Worm (Caenorhabditis elegans) whole organism, L2 larva: ENCODE results near the gene C46F2.1.

ENCODE experiments used
- C34F6.9 ChIP-seq: fragments of 150-350 bp; optimal IDR thresholded peaks from 2 replicates; lab custom pipeline; 2014; ENCODE audit warnings: missing biosample characterization, missing genetic modification characterization
- F13H6.1 ChIP-seq: sonication (generic microtip); optimal IDR thresholded peaks from 2 replicates; lab custom pipeline; 2016; ENCODE audit warnings: missing genetic modification characterization, missing compliant biosample characterization
- R02D3.7 ChIP-seq: fragments of 150-350 bp; optimal IDR thresholded peaks from 2 replicates; lab custom pipeline; 2014; ENCODE audit warnings: missing biosample characterization, missing genetic modification characterization
- Y55F3AM.14 ChIP-seq: fragments of 200-800 bp; sonication (Bioruptor generic); optimal IDR thresholded peaks from 2 replicates; lab custom pipeline; 2018; ENCODE audit warnings: mild to moderate bottlenecking, missing genetic modification characterization, missing compliant biosample characterization
- ZK546.5 ChIP-seq: sonication (generic microtip); optimal IDR thresholded peaks from 2 replicates; lab custom pipeline; 2017; ENCODE audit warnings: missing biosample characterization, missing genetic modification characterization
- alr-1 ChIP-seq: fragments of 150-350 bp; optimal IDR thresholded peaks from 2 replicates; lab custom pipeline; 2014; ENCODE audit warnings: missing biosample characterization, missing genetic modification characterization
- aly-2 ChIP-seq: fragments of 150-350 bp; optimal IDR thresholded peaks from 2 replicates; lab custom pipeline; 2014; ENCODE audit warnings: missing biosample characterization, missing genetic modification characterization
- ama-1 ChIP-seq: fragments of 150-350 bp; optimal IDR thresholded peaks from 2 replicates; lab custom pipeline; 2018; ENCODE audit warnings: inconsistent platforms
- blmp-1 ChIP-seq: sonication (generic microtip); optimal IDR thresholded peaks from 2 replicates; lab custom pipeline; 2017; ENCODE audit warnings: missing genetic modification characterization, mild to moderate bottlenecking, missing compliant biosample characterization, antibody characterized with exemption, moderate library complexity; ENCODE audit not compliant: insufficient read depth
- ceh-16 ChIP-seq: fragments of 150-350 bp; optimal IDR thresholded peaks from 2 replicates; lab custom pipeline; 2014; ENCODE audit warnings: missing biosample characterization, missing genetic modification characterization
- ceh-82 ChIP-seq: fragments of 150-350 bp; optimal IDR thresholded peaks from 2 replicates; lab custom pipeline; 2014; ENCODE audit warnings: missing biosample characterization, missing genetic modification characterization
- crh-2 ChIP-seq: sonication (generic microtip); optimal IDR thresholded peaks from 2 replicates; lab custom pipeline; 2017; ENCODE audit warnings: missing biosample characterization, missing genetic modification characterization
- dmd-4 ChIP-seq: sonication (generic microtip); optimal IDR thresholded peaks from 2 replicates; lab custom pipeline; 2017; ENCODE audit warnings: missing biosample characterization, missing genetic modification characterization
- egl-27 ChIP-seq: sonication (generic microtip); optimal IDR thresholded peaks from 3 replicates; lab custom pipeline; 2017; ENCODE audit warnings: missing biosample characterization, missing genetic modification reagents, missing genetic modification characterization
- elt-1 ChIP-seq: fragments of 150-350 bp; optimal IDR thresholded peaks from 2 replicates; lab custom pipeline; 2014; ENCODE audit warnings: missing biosample characterization, missing genetic modification characterization
- elt-3 ChIP-seq: sonication (generic microtip); optimal IDR thresholded peaks from 2 replicates; lab custom pipeline; 2017; ENCODE audit warnings: missing biosample characterization, missing genetic modification characterization
- fos-1 ChIP-seq: fragments of 150-350 bp; optimal IDR thresholded peaks from 2 replicates; lab custom pipeline; 2014; ENCODE audit warnings: missing biosample characterization, missing genetic modification characterization
- gmeb-1 ChIP-seq: fragments of 150-350 bp; optimal IDR thresholded peaks from 2 replicates; lab custom pipeline; 2014; ENCODE audit warnings: missing biosample characterization, missing genetic modification characterization
- lin-11 ChIP-seq: fragments of 150-350 bp; sonication (generic microtip); optimal IDR thresholded peaks from 2 replicates; lab custom pipeline; 2014; ENCODE audit warnings: missing biosample characterization, missing genetic modification characterization, inconsistent platforms, mixed read lengths
- lin-13 ChIP-seq: fragments of 150-350 bp; optimal IDR thresholded peaks from 2 replicates; lab custom pipeline; 2014; ENCODE audit warnings: missing biosample characterization, missing genetic modification reagents, missing genetic modification characterization
- lin-39 ChIP-seq: fragments of 150-350 bp; optimal IDR thresholded peaks from 2 replicates; lab custom pipeline; 2014; ENCODE audit warnings: missing biosample characterization, missing genetic modification reagents, missing genetic modification characterization
- lsy-2 ChIP-seq, 2 experiments: fragments of 150-350 bp in 1 of 2; sonication (generic microtip) in 1 of 2; optimal IDR thresholded peaks; 2 replicates each; lab custom pipeline; 2014 to 2017; ENCODE audit warnings: missing biosample characterization in 2 of 2, missing genetic modification characterization in 2 of 2
- mab-5 ChIP-seq: fragments of 150-350 bp; optimal IDR thresholded peaks from 2 replicates; lab custom pipeline; 2014; ENCODE audit warnings: missing biosample characterization, missing genetic modification characterization
- mbf-1 ChIP-seq: sonication (generic microtip); optimal IDR thresholded peaks from 2 replicates; lab custom pipeline; 2017; ENCODE audit warnings: missing biosample characterization, missing genetic modification characterization
- mdl-1 ChIP-seq, 2 experiments: fragments of 150-350 bp in 1 of 2; sonication (generic microtip) in 1 of 2; optimal IDR thresholded peaks; 2 replicates each; lab custom pipeline; 2017; ENCODE audit warnings: missing biosample characterization in 2 of 2, missing genetic modification characterization in 2 of 2
- nhr-10 ChIP-seq: sonication (generic microtip); optimal IDR thresholded peaks from 2 replicates; lab custom pipeline; 2017; ENCODE audit warnings: missing biosample characterization, missing genetic modification characterization
- nhr-11 ChIP-seq: fragments of 150-350 bp; optimal IDR thresholded peaks from 2 replicates; lab custom pipeline; 2014; ENCODE audit warnings: missing biosample characterization, missing genetic modification characterization
- nhr-12 ChIP-seq: fragments of 150-350 bp; optimal IDR thresholded peaks from 2 replicates; lab custom pipeline; 2014; ENCODE audit warnings: missing biosample characterization, missing genetic modification characterization
- nhr-129 ChIP-seq: fragments of 150-350 bp; optimal IDR thresholded peaks from 2 replicates; lab custom pipeline; 2014; ENCODE audit warnings: missing biosample characterization, missing genetic modification characterization
- nhr-21 ChIP-seq: fragments of 150-350 bp; optimal IDR thresholded peaks from 2 replicates; lab custom pipeline; 2014; ENCODE audit warnings: missing biosample characterization, missing genetic modification characterization
- nhr-23 ChIP-seq: fragments of 150-350 bp; optimal IDR thresholded peaks from 2 replicates; lab custom pipeline; 2014; ENCODE audit warnings: missing biosample characterization, missing genetic modification reagents, missing genetic modification characterization
- nhr-237 ChIP-seq: fragments of 150-350 bp; optimal IDR thresholded peaks from 2 replicates; lab custom pipeline; 2014; ENCODE audit warnings: missing biosample characterization, missing genetic modification characterization
- nhr-25 ChIP-seq: fragments of 150-350 bp; sonication (generic microtip); optimal IDR thresholded peaks from 3 replicates; lab custom pipeline; 2014; ENCODE audit warnings: missing biosample characterization, missing genetic modification characterization
- nhr-6 ChIP-seq: fragments of 150-350 bp; optimal IDR thresholded peaks from 2 replicates; lab custom pipeline; 2014; ENCODE audit warnings: missing biosample characterization, missing genetic modification characterization
- nhr-77 ChIP-seq: fragments of 150-350 bp; optimal IDR thresholded peaks from 2 replicates; lab custom pipeline; 2014; ENCODE audit warnings: missing biosample characterization, missing genetic modification characterization
- peb-1 ChIP-seq: fragments of 150-350 bp; optimal IDR thresholded peaks from 2 replicates; lab custom pipeline; 2014; ENCODE audit warnings: missing biosample characterization, missing genetic modification characterization
- sem-4 ChIP-seq: fragments of 150-350 bp; optimal IDR thresholded peaks from 2 replicates; lab custom pipeline; 2014; ENCODE audit warnings: missing biosample characterization, missing genetic modification reagents, missing genetic modification characterization
- skn-1 ChIP-seq: sonication (generic microtip); optimal IDR thresholded peaks from 2 replicates; lab custom pipeline; 2017; ENCODE audit warnings: missing biosample characterization, missing genetic modification characterization
- sma-3 ChIP-seq: sonication (generic microtip); optimal IDR thresholded peaks from 2 replicates; lab custom pipeline; 2016; ENCODE audit warnings: missing genetic modification reagents, missing genetic modification characterization, missing compliant biosample characterization
- sma-9 ChIP-seq, 2 experiments: fragments of 150-350 bp in 1 of 2; sonication (generic microtip) in 1 of 2; optimal IDR thresholded peaks; 2 replicates each; lab custom pipeline; 2014 to 2016; ENCODE audit warnings: missing genetic modification characterization in 2 of 2, mild to moderate bottlenecking in 1 of 2, missing biosample characterization in 1 of 2, missing compliant biosample characterization in 1 of 2, missing genetic modification reagents in 1 of 2, moderate library complexity in 1 of 2
- snpc-4 ChIP-seq: fragments of 150-350 bp; optimal IDR thresholded peaks from 2 replicates; lab custom pipeline; 2014; ENCODE audit warnings: missing biosample characterization, missing genetic modification characterization
- unc-39 ChIP-seq: fragments of 150-350 bp; optimal IDR thresholded peaks from 2 replicates; lab custom pipeline; 2014; ENCODE audit warnings: missing biosample characterization, missing genetic modification characterization
- unc-55 ChIP-seq: fragments of 150-350 bp; sonication (generic microtip); optimal IDR thresholded peaks from 3 replicates; lab custom pipeline; 2014; ENCODE audit warnings: missing biosample characterization, missing genetic modification reagents, missing genetic modification characterization
- unc-62 ChIP-seq: fragments of 150-350 bp; optimal IDR thresholded peaks from 2 replicates; lab custom pipeline; 2014; ENCODE audit warnings: missing biosample characterization, missing genetic modification reagents, missing genetic modification characterization
- zag-1 ChIP-seq: fragments of 150-350 bp; optimal IDR thresholded peaks from 2 replicates; lab custom pipeline; 2014; ENCODE audit warnings: missing biosample characterization, missing genetic modification characterization
- ztf-1 ChIP-seq: fragments of 200-800 bp; sonication (Bioruptor generic); conservative IDR thresholded peaks from 2 replicates; pipeline ENCODE4 v1.3.6; 2022; ENCODE audit warnings: missing genetic modification characterization, missing compliant biosample characterization
- ztf-11 ChIP-seq: sonication (generic microtip); optimal IDR thresholded peaks from 2 replicates; lab custom pipeline; 2017; ENCODE audit warnings: missing biosample characterization, missing genetic modification characterization
- ztf-4 ChIP-seq: fragments of 150-350 bp; optimal IDR thresholded peaks from 2 replicates; lab custom pipeline; 2014; ENCODE audit warnings: missing biosample characterization, missing genetic modification characterization

C46F2.1 gene

DNA sequence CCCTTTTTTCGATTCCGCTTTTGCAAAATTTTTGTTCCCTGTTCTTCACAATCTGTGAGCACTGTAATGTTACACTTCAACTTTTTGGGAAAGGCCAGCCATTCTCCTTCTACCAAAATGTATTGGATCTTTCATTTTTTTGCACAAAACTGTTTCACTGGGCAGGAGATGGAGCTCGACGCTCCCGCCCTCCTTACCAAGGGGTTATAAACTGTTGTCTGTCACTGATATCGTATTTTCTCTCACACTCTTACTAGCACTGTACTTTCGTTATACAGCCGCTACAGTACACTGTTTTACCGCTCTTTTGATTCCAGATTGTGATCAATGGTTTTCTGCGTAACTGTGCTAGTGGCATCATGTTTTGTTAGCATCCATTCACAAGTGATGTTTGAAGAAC is at the start of gene C46F2.1:
Gene C46F2.1 (plus strand): TSS at position 301 of the 400 bp plus-strand sequence.
- TF ChIP-seq lsy-2 (tag; optimal IDR thresholded peaks at IDR 0.05; lab: Kevin White, UChicago) (no peak), nhr-10 (tag; lab: Kevin White, UChicago) (no peak), alr-1 (tag; lab: Kevin White, UChicago) (no peak), nhr-237 (tag; lab: Kevin White, UChicago) (no peak), mab-5 (tag; lab: Kevin White, UChicago) (no peak), sma-3 (GFP tag; lab: Kevin White, UChicago) (no peak), nhr-21 (tag; lab: Kevin White, UChicago) (no peak), ztf-4 (tag; lab: Kevin White, UChicago) (no peak), mdl-1 (tag; optimal IDR thresholded peaks at IDR 0.05; lab: Kevin White, UChicago) (no peak), ceh-82 (tag; lab: Kevin White, UChicago) (no peak), nhr-25 (tag; lab: Kevin White, UChicago) (no peak), fos-1 (tag; lab: Kevin White, UChicago) (no peak), nhr-23 (tag; lab: Kevin White, UChicago) (no peak), mbf-1 (tag; lab: Kevin White, UChicago) (no peak), lin-11 (tag; lab: Kevin White, UChicago) (no peak), sem-4 (tag; lab: Kevin White, UChicago) (no peak), blmp-1 (tag; lab: Kevin White, UChicago) (no peak), crh-2 (tag; lab: Kevin White, UChicago) (no peak), elt-1 (tag; lab: Kevin White, UChicago) (no peak)

DNA sequence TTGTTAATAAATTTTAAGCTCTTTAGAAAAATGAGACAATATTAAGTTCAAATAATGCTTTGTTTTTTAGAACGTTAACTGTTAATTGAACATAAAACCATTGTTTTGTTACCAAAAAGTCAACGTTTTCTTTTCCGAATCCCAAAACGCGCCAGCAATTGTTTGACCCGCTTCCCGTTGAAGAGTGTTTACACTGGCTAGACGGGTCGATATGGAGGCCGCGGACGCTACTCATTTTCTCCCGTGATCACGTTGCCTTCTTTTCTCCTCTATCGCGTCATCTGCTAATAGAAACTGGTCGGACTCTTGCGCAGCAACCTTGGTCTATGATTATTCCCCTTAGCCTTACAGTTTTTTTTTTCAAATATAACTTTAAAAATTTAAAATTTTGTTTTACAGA is 48.8 kb upstream of the C46F2.1 start, which contains the start of gene C34D10.1:
Gene C34D10.1 (plus strand): TSS at position 400 of the 400 bp plus-strand sequence.
- TF ChIP-seq ztf-11 (tag; lab: Kevin White, UChicago) (no peak), lin-39 (tag; lab: Kevin White, UChicago) (no peak), alr-1 (tag; lab: Kevin White, UChicago) (no peak), mbf-1 (tag; lab: Kevin White, UChicago) (no peak), nhr-23 (tag; lab: Kevin White, UChicago) (no peak), sem-4 (tag; lab: Kevin White, UChicago) (peak; percentile 86), nhr-25 (tag; lab: Kevin White, UChicago) (peak; percentile 82), ama-1 (peak; percentile 22), lin-13 (GFP tag; lab: Kevin White, UChicago) (peak; percentile 67), sma-9 (GFP tag; optimal IDR thresholded peaks at IDR 0.05; lab: Kevin White, UChicago) (peak; percentile 69), sma-9 (tag; optimal IDR thresholded peaks at IDR 0.05; lab: Kevin White, UChicago) (no peak), snpc-4 (tag; lab: Kevin White, UChicago) (peak; percentile 14), ceh-16 (no peak), F13H6.1 (tag; lab: Kevin White, UChicago) (peak; percentile 61), crh-2 (tag; lab: Kevin White, UChicago) (peak; percentile 73), mdl-1 (tag; optimal IDR thresholded peaks at IDR 0.05; lab: Kevin White, UChicago) (peak in 1 of 2 experiments; percentile 2), egl-27 (peak; percentile 28), nhr-77 (no peak), nhr-21 (tag; lab: Kevin White, UChicago) (peak; percentile 57), ceh-82 (tag; lab: Kevin White, UChicago) (no peak), skn-1 (no peak), unc-39 (no peak), lsy-2 (tag; optimal IDR thresholded peaks at IDR 0.05; lab: Kevin White, UChicago) (peak in 1 of 2 experiments; percentile 77), Y55F3AM.14 (GFP tag; lab: Kevin White, UChicago) (no peak), nhr-10 (tag; lab: Kevin White, UChicago) (no peak), aly-2 (tag; lab: Kevin White, UChicago) (no peak), lin-11 (tag; lab: Kevin White, UChicago) (peak; percentile 73), nhr-11 (tag; lab: Kevin White, UChicago) (no peak), elt-3 (tag; lab: Kevin White, UChicago) (no peak), dmd-4 (tag; lab: Kevin White, UChicago) (no peak), C34F6.9 (peak; percentile 58), elt-1 (tag; lab: Kevin White, UChicago) (no peak), nhr-12 (no peak), ztf-1 (GFP tag; lab: Robert Waterston, UW) (no peak), unc-62 (no peak), gmeb-1 (tag; lab: Kevin White, UChicago) (peak; percentile 56), blmp-1 (tag; lab: Kevin White, UChicago) (peak; percentile 65), mab-5 (tag; lab: Kevin White, UChicago) (no peak), nhr-6 (tag; lab: Kevin White, UChicago) (peak; percentile 21), ZK546.5 (no peak), unc-55 (GFP tag; lab: Kevin White, UChicago) (no peak), nhr-237 (tag; lab: Kevin White, UChicago) (no peak), peb-1 (no peak), ztf-4 (tag; lab: Kevin White, UChicago) (peak; percentile 77), R02D3.7 (tag; lab: Kevin White, UChicago) (no peak), sma-3 (GFP tag; lab: Kevin White, UChicago) (peak; percentile 76), zag-1 (tag; lab: Kevin White, UChicago) (no peak), nhr-129 (tag; lab: Kevin White, UChicago) (peak; percentile 83), fos-1 (tag; lab: Kevin White, UChicago) (peak; percentile 63)
